Fruit fly (Drosophila melanogaster): Measurements from ENCODE around the gene Sfp79B.

Sfp79B gene

DNA sequence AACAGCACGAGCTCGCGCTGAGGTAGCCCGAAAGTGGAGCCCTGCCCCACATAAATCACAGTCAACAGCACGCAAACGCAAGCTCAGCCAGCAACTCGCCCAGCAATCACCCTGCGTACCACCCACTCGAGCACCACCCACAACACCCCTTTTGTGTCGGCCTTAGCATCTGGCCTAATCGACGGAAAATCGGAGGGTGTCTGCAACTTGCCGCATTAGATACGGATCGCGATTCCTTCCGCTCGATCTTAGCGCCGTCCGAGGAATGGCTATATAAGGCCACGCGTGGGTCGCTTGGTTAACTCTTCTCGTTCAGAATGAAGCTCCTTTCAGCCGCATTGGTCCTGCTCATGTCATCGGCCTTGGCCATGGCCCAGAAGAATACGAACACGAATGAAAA is at the start of gene Sfp79B:
Gene Sfp79B, plus strand, starts transcription at position 301 of the 400 bp plus-strand sequence.
- no peak for TF ChIP-seq CG17801 (GFP tag; optimal IDR thresholded peaks at IDR 0.05; ENCODE audit: partially characterized antibody)

- TF ChIP-seq CG17801 (GFP tag; optimal IDR thresholded peaks at IDR 0.05; ENCODE audit: partially characterized antibody): no peak
Measured at dm6 chr3L:22034717-22035116, 45.4 kb upstream of the Sfp79B start, which contains the start of gene Oct-TyrR. TSS of gene Oct-TyrR (plus strand) at chr3L:22035003.

- TF ChIP-seq CG17801 (GFP tag; optimal IDR thresholded peaks at IDR 0.05; ENCODE audit: partially characterized antibody): no peak
Measured at dm6 chr3L:22051152-22051551, 29.0 kb upstream of the Sfp79B start.

DNA sequence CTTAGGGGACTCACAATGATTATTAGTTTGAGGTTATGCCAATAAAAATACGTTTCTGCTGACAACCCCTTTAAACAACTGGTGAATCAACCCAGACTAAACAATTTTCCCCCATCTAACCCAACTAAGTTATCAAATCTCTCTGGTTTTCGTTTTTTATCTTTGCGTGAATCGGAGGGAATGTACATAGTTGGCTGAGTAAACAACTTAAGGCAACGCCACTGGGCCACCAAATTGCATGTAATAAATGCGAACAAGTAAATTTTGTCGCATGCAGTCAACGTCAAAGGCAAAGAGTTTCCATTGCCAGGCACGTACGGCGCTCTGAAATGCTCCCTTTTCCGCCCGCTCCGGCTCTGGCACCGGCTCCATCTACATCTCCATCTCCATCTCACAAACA is 26.8 kb upstream of the Sfp79B start:
- TF ChIP-seq CG17801 (GFP tag; optimal IDR thresholded peaks at IDR 0.05; ENCODE audit: partially characterized antibody): peak; percentile 7

DNA sequence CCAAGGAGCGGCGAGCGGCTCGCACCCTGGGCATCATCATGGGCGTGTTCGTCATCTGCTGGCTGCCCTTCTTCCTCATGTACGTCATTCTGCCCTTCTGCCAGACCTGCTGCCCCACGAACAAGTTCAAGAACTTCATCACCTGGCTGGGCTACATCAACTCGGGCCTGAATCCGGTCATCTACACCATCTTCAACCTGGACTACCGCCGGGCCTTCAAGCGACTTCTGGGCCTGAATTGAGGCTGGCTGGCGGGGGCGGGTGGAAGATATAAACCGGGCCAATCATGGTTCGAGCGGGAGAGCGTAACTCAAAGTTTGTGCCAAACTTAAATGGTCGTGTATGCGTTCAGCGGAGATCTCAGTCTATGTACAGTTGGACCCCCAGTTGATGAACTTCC is 16.3 kb upstream of the Sfp79B start:
- TF ChIP-seq CG17801 (GFP tag; optimal IDR thresholded peaks at IDR 0.05; ENCODE audit: partially characterized antibody): no peak

dm6 chr3L:22065694-22066093 is 14.4 kb upstream of the Sfp79B start, which contains the start of gene CG14561:
TSS of gene CG14561 (plus strand) at chr3L:22065907.
- TF ChIP-seq CG17801 (GFP tag; optimal IDR thresholded peaks at IDR 0.05; ENCODE audit: partially characterized antibody): no peak

DNA sequence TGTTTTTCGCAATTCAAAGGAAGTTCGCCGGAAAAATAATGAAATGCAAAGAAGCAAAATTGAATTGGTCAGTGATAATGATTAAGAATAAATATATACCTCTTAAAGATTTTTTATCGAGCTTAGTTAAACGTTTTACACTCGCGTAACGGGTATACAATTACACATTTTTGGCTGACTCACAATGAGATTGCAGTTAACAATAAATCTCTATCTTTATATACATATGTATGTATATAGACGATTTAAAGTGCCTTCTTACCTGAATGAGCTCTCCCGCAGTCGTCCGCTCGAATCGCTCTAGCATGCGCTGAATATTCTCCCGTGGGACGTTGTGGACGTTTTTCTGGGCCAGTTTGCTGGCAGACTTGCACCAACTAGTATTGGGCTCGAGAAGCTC is 9.6 kb upstream of the Sfp79B start:
- no peak for TF ChIP-seq CG17801 (GFP tag; optimal IDR thresholded peaks at IDR 0.05; ENCODE audit: partially characterized antibody)

- peak; percentile 12 for TF ChIP-seq CG17801 (GFP tag; optimal IDR thresholded peaks at IDR 0.05; ENCODE audit: partially characterized antibody)
Measured at dm6 chr3L:22071687-22072394, 8.3 kb upstream of the Sfp79B start, which contains the start of gene CG7139. TSS of gene CG7139 (minus strand) at chr3L:22071848.

dm6 chr3L:22072824-22073223 is 7.3 kb upstream of the Sfp79B start:
- no peak for TF ChIP-seq CG17801 (GFP tag; optimal IDR thresholded peaks at IDR 0.05; ENCODE audit: partially characterized antibody)

DNA sequence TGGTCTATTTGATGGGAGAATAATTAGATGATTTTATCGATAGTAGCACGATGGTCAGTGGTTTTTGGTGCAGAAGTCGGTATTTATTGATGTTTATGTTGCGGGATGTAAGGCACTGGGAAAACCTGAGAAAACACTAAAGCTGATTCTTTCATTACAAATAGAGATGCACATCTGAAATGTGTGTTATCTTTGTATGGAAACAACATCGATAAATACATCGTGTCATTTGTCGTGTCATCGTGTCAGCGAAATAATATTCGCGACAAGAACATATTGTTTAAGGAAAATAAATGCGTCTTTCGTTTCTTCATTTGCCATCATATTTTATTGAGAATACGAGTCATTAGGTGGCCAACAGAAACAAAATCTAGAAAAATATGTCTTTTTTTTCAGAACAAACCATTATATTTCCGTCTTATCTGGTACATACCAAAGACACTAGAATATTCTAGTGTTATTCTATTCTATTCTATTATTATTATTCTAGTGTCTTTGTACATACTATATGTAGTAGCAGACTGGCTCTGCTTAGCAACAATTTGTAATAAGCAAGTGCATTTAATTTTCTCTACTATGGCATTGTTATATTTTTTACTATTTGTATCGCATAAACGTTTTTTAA is 5.7 kb upstream of the Sfp79B start, which contains the start of gene CG7133:
Gene CG7133, minus strand, starts transcription at position 177 of the 625 bp plus-strand sequence.
- peak; percentile 13 for TF ChIP-seq CG17801 (GFP tag; optimal IDR thresholded peaks at IDR 0.05; ENCODE audit: partially characterized antibody)

DNA sequence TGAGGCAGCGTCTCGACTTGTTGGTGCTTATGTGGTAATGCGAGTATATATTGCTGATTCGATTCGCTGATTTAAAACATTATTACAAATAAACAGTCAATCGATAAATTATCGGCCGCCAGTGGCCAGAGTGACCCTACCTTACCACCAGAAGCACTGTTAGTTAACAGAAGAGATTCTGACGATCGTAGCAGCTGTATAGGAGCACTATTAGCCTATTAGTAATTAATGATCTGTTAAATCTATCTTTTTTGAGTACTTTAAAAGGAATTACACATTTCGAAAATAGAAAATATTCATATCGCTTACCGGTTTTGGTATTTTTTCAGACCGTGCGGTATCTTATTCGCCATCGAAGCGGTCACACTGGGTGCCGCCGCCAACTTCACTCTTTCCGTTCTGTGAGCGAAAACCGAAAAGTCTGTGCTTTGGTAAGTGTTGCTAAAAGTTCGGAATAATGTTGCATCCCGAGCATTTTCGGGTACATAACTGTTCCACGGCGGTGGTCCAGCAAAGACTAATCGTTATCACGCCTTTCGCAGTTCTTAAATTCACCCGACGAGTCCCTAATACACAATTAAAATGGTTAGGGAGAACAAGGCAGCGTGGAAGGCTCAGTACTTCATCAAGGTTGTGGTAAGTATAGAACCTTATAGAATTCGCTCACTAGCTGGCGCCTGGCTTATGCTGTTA is 4.3 kb upstream of the Sfp79B start, which contains the start of the genes CG7130 and RpLP0:
Gene CG7130, minus strand, starts transcription at position 51 of the 693 bp plus-strand sequence.
Gene RpLP0, plus strand, starts transcription at position 162 of the 693 bp plus-strand sequence.
- TF ChIP-seq CG17801 (GFP tag; optimal IDR thresholded peaks at IDR 0.05; ENCODE audit: partially characterized antibody): peak; percentile 90

DNA sequence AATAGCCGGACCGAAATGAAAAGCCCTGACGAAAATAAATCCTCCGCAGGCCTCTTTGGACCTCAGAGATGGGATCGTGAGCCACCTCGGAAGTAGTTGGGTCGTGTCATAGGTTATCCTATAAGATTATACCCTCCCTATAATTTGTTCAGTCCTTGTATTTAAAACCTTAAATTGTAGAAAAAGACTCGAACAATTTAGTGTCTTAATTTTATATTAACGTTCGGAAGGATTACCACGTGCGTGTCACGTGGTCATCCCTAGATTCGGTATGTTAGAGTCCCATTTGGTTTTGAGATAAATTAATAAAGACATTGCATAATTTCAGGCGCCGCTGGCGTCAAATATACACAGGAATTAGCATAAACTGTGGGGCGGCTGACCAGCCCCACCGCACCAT is 2.1 kb upstream of the Sfp79B start:
- peak; percentile 36 for TF ChIP-seq CG17801 (GFP tag; optimal IDR thresholded peaks at IDR 0.05; ENCODE audit: partially characterized antibody)

- TF ChIP-seq CG17801 (GFP tag; optimal IDR thresholded peaks at IDR 0.05; ENCODE audit: partially characterized antibody): no peak
Measured at dm6 chr3L:22082420-22082819, 2.3 kb downstream of the Sfp79B start, which contains the start of gene msopa. TSS of gene msopa (plus strand) at chr3L:22082720.

DNA sequence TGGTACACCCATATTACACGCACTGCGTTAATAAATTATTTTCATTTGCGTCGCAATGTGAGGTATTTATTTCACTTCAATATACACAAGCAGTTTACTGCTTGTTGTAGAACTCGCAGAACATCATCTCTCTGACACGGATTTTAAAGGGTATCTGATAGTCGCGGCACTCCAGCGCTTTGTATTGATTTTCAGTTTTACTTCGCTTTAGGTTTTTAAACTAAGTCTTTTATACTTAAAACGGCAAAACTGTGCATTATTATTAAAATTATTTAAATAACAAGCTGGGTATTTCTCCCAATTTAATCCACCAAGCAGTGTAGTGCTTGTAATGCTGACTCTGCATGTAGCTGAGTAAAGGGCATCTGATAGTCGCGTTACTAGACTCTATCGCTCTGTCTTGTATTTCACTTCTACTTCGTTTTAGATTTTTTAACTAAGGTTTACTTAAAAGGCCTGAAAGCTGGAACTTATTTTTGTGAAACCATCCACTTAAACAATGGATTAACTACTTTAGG is 3.1 kb downstream of the Sfp79B start:
- no peak for TF ChIP-seq CG17801 (GFP tag; optimal IDR thresholded peaks at IDR 0.05; ENCODE audit: partially characterized antibody)

- TF ChIP-seq CG17801 (GFP tag; optimal IDR thresholded peaks at IDR 0.05; ENCODE audit: partially characterized antibody): no peak
Measured at dm6 chr3L:22091339-22091738, 11.2 kb downstream of the Sfp79B start.
